Worm (Caenorhabditis elegans) whole organism, L2 larva: ENCODE results near the gene atgl-1.

Experiments
- F13H6.1 ChIP-seq: sonication (generic microtip); optimal IDR thresholded peaks from 2 replicates; lab custom pipeline; 2016; ENCODE audit warnings: missing genetic modification characterization, missing compliant biosample characterization
- R02D3.7 ChIP-seq: fragments of 150-350 bp; optimal IDR thresholded peaks from 2 replicates; lab custom pipeline; 2014; ENCODE audit warnings: missing biosample characterization, missing genetic modification characterization
- Y55F3AM.14 ChIP-seq: fragments of 200-800 bp; sonication (Bioruptor generic); optimal IDR thresholded peaks from 2 replicates; lab custom pipeline; 2018; ENCODE audit warnings: mild to moderate bottlenecking, missing genetic modification characterization, missing compliant biosample characterization
- ZK546.5 ChIP-seq: sonication (generic microtip); optimal IDR thresholded peaks from 2 replicates; lab custom pipeline; 2017; ENCODE audit warnings: missing biosample characterization, missing genetic modification characterization
- aly-2 ChIP-seq: fragments of 150-350 bp; optimal IDR thresholded peaks from 2 replicates; lab custom pipeline; 2014; ENCODE audit warnings: missing biosample characterization, missing genetic modification characterization
- ama-1 ChIP-seq: fragments of 150-350 bp; optimal IDR thresholded peaks from 2 replicates; lab custom pipeline; 2018; ENCODE audit warnings: inconsistent platforms
- blmp-1 ChIP-seq: sonication (generic microtip); optimal IDR thresholded peaks from 2 replicates; lab custom pipeline; 2017; ENCODE audit warnings: missing genetic modification characterization, mild to moderate bottlenecking, missing compliant biosample characterization, antibody characterized with exemption, moderate library complexity; ENCODE audit not compliant: insufficient read depth
- ceh-82 ChIP-seq: fragments of 150-350 bp; optimal IDR thresholded peaks from 2 replicates; lab custom pipeline; 2014; ENCODE audit warnings: missing biosample characterization, missing genetic modification characterization
- crh-2 ChIP-seq: sonication (generic microtip); optimal IDR thresholded peaks from 2 replicates; lab custom pipeline; 2017; ENCODE audit warnings: missing biosample characterization, missing genetic modification characterization
- dmd-4 ChIP-seq: sonication (generic microtip); optimal IDR thresholded peaks from 2 replicates; lab custom pipeline; 2017; ENCODE audit warnings: missing biosample characterization, missing genetic modification characterization
- egl-27 ChIP-seq: sonication (generic microtip); optimal IDR thresholded peaks from 3 replicates; lab custom pipeline; 2017; ENCODE audit warnings: missing biosample characterization, missing genetic modification reagents, missing genetic modification characterization
- elt-1 ChIP-seq: fragments of 150-350 bp; optimal IDR thresholded peaks from 2 replicates; lab custom pipeline; 2014; ENCODE audit warnings: missing biosample characterization, missing genetic modification characterization
- elt-3 ChIP-seq: sonication (generic microtip); optimal IDR thresholded peaks from 2 replicates; lab custom pipeline; 2017; ENCODE audit warnings: missing biosample characterization, missing genetic modification characterization
- fos-1 ChIP-seq: fragments of 150-350 bp; optimal IDR thresholded peaks from 2 replicates; lab custom pipeline; 2014; ENCODE audit warnings: missing biosample characterization, missing genetic modification characterization
- gmeb-1 ChIP-seq: fragments of 150-350 bp; optimal IDR thresholded peaks from 2 replicates; lab custom pipeline; 2014; ENCODE audit warnings: missing biosample characterization, missing genetic modification characterization
- lin-39 ChIP-seq: fragments of 150-350 bp; optimal IDR thresholded peaks from 2 replicates; lab custom pipeline; 2014; ENCODE audit warnings: missing biosample characterization, missing genetic modification reagents, missing genetic modification characterization
- lsy-2 ChIP-seq, 2 experiments: fragments of 150-350 bp in 1 of 2; sonication (generic microtip) in 1 of 2; optimal IDR thresholded peaks; 2 replicates each; lab custom pipeline; 2014 to 2017; ENCODE audit warnings: missing biosample characterization in 2 of 2, missing genetic modification characterization in 2 of 2
- mab-5 ChIP-seq: fragments of 150-350 bp; optimal IDR thresholded peaks from 2 replicates; lab custom pipeline; 2014; ENCODE audit warnings: missing biosample characterization, missing genetic modification characterization
- mdl-1 ChIP-seq, 2 experiments: fragments of 150-350 bp in 1 of 2; sonication (generic microtip) in 1 of 2; optimal IDR thresholded peaks; 2 replicates each; lab custom pipeline; 2017; ENCODE audit warnings: missing biosample characterization in 2 of 2, missing genetic modification characterization in 2 of 2
- nhr-11 ChIP-seq: fragments of 150-350 bp; optimal IDR thresholded peaks from 2 replicates; lab custom pipeline; 2014; ENCODE audit warnings: missing biosample characterization, missing genetic modification characterization
- nhr-12 ChIP-seq: fragments of 150-350 bp; optimal IDR thresholded peaks from 2 replicates; lab custom pipeline; 2014; ENCODE audit warnings: missing biosample characterization, missing genetic modification characterization
- nhr-129 ChIP-seq: fragments of 150-350 bp; optimal IDR thresholded peaks from 2 replicates; lab custom pipeline; 2014; ENCODE audit warnings: missing biosample characterization, missing genetic modification characterization
- nhr-21 ChIP-seq: fragments of 150-350 bp; optimal IDR thresholded peaks from 2 replicates; lab custom pipeline; 2014; ENCODE audit warnings: missing biosample characterization, missing genetic modification characterization
- nhr-23 ChIP-seq: fragments of 150-350 bp; optimal IDR thresholded peaks from 2 replicates; lab custom pipeline; 2014; ENCODE audit warnings: missing biosample characterization, missing genetic modification reagents, missing genetic modification characterization
- nhr-237 ChIP-seq: fragments of 150-350 bp; optimal IDR thresholded peaks from 2 replicates; lab custom pipeline; 2014; ENCODE audit warnings: missing biosample characterization, missing genetic modification characterization
- nhr-25 ChIP-seq: fragments of 150-350 bp; sonication (generic microtip); optimal IDR thresholded peaks from 3 replicates; lab custom pipeline; 2014; ENCODE audit warnings: missing biosample characterization, missing genetic modification characterization
- nhr-6 ChIP-seq: fragments of 150-350 bp; optimal IDR thresholded peaks from 2 replicates; lab custom pipeline; 2014; ENCODE audit warnings: missing biosample characterization, missing genetic modification characterization
- peb-1 ChIP-seq: fragments of 150-350 bp; optimal IDR thresholded peaks from 2 replicates; lab custom pipeline; 2014; ENCODE audit warnings: missing biosample characterization, missing genetic modification characterization
- sem-4 ChIP-seq: fragments of 150-350 bp; optimal IDR thresholded peaks from 2 replicates; lab custom pipeline; 2014; ENCODE audit warnings: missing biosample characterization, missing genetic modification reagents, missing genetic modification characterization
- skn-1 ChIP-seq: sonication (generic microtip); optimal IDR thresholded peaks from 2 replicates; lab custom pipeline; 2017; ENCODE audit warnings: missing biosample characterization, missing genetic modification characterization
- sma-3 ChIP-seq: sonication (generic microtip); optimal IDR thresholded peaks from 2 replicates; lab custom pipeline; 2016; ENCODE audit warnings: missing genetic modification reagents, missing genetic modification characterization, missing compliant biosample characterization
- sma-9 ChIP-seq, 2 experiments: fragments of 150-350 bp in 1 of 2; sonication (generic microtip) in 1 of 2; optimal IDR thresholded peaks; 2 replicates each; lab custom pipeline; 2014 to 2016; ENCODE audit warnings: missing genetic modification characterization in 2 of 2, mild to moderate bottlenecking in 1 of 2, missing biosample characterization in 1 of 2, missing compliant biosample characterization in 1 of 2, missing genetic modification reagents in 1 of 2, moderate library complexity in 1 of 2
- snpc-4 ChIP-seq: fragments of 150-350 bp; optimal IDR thresholded peaks from 2 replicates; lab custom pipeline; 2014; ENCODE audit warnings: missing biosample characterization, missing genetic modification characterization
- unc-39 ChIP-seq: fragments of 150-350 bp; optimal IDR thresholded peaks from 2 replicates; lab custom pipeline; 2014; ENCODE audit warnings: missing biosample characterization, missing genetic modification characterization
- zag-1 ChIP-seq: fragments of 150-350 bp; optimal IDR thresholded peaks from 2 replicates; lab custom pipeline; 2014; ENCODE audit warnings: missing biosample characterization, missing genetic modification characterization
- ztf-1 ChIP-seq: fragments of 200-800 bp; sonication (Bioruptor generic); conservative IDR thresholded peaks from 2 replicates; pipeline ENCODE4 v1.3.6; 2022; ENCODE audit warnings: missing genetic modification characterization, missing compliant biosample characterization
- ztf-11 ChIP-seq: sonication (generic microtip); optimal IDR thresholded peaks from 2 replicates; lab custom pipeline; 2017; ENCODE audit warnings: missing biosample characterization, missing genetic modification characterization

atgl-1 gene

DNA sequence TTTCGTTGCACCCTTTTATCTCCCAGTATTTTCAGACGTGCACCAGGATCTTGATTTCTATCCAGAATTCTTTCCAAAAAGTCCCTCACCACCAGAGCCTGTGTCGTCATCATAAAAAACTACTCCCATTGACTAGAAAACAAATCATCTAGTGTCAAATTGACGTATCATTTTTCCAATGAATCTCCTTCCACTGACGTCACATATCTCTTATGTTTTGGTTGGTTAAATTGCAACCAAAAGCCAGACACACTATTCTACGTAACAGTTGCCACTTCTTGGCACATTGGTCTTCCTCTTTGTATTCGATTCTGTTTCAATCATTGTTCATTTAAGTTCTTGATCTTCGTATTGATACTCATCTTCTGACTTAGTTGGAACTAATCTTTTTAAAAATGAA lies 21.1 kb downstream of the atgl-1 start:
- peak; percentile 47 for TF ChIP-seq nhr-129
- peak; percentile 15 for TF ChIP-seq F13H6.1 (tag; lab: Kevin White, UChicago)
- no peak for TF ChIP-seq nhr-12 (tag; lab: Kevin White, UChicago)
- peak; percentile 53 for TF ChIP-seq sma-9 (GFP tag; optimal IDR thresholded peaks at IDR 0.05; lab: Kevin White, UChicago)
- TF ChIP-seq sma-9 (tag; optimal IDR thresholded peaks at IDR 0.05; lab: Kevin White, UChicago): no peak
- peak in 1 of 2 experiments; percentile 45 for TF ChIP-seq lsy-2 (tag; optimal IDR thresholded peaks at IDR 0.05; lab: Kevin White, UChicago)
- TF ChIP-seq ZK546.5 (tag; lab: Kevin White, UChicago): no peak
- TF ChIP-seq, all 48 proteins: peak for 4

DNA sequence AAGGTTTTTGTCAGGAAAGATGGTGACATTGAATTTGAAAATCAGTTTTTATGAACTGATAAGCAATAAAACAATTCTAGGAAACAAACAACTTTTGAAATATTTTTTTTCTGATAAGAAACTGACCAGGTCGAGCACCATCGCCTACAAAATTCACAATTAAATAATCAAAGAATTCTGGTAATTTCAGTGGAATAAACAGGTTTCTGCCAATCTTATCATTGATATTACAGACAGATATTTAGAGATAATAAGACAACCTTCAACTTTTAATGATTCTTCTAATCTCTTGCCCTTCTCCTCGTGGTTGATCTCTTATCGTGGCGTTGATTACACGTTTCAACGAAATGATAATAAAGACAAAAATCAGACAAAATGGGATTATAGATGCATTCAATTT lies 22.9 kb downstream of the atgl-1 start:
- TF ChIP-seq nhr-21 (tag; lab: Kevin White, UChicago) (peak; percentile 68), blmp-1 (tag; lab: Kevin White, UChicago) (peak; percentile 34), sma-9 (GFP tag; optimal IDR thresholded peaks at IDR 0.05; lab: Kevin White, UChicago) (peak; percentile 95), sma-9 (tag; optimal IDR thresholded peaks at IDR 0.05; lab: Kevin White, UChicago) (no peak), gmeb-1 (tag; lab: Kevin White, UChicago) (peak; percentile 14), mab-5 (tag; lab: Kevin White, UChicago) (no peak), egl-27 (peak; percentile 31), ztf-11 (tag; lab: Kevin White, UChicago) (no peak), sem-4 (no peak), lsy-2 (tag; optimal IDR thresholded peaks at IDR 0.05; lab: Kevin White, UChicago) (peak in 1 of 2 experiments; percentile 23), lin-39 (tag; lab: Kevin White, UChicago) (no peak), skn-1 (tag; lab: Kevin White, UChicago) (no peak), nhr-6 (no peak), ztf-1 (no peak), crh-2 (peak; percentile 12), elt-3 (tag; lab: Kevin White, UChicago) (no peak), mdl-1 (tag; optimal IDR thresholded peaks at IDR 0.05; lab: Kevin White, UChicago) (peak in 1 of 2 experiments; percentile 18), fos-1 (tag; lab: Kevin White, UChicago) (peak; percentile 59), nhr-11 (no peak), zag-1 (tag; lab: Kevin White, UChicago) (no peak), Y55F3AM.14 (no peak), sma-3 (GFP tag; lab: Kevin White, UChicago) (peak; percentile 38), R02D3.7 (tag; lab: Kevin White, UChicago) (no peak), dmd-4 (no peak), nhr-25 (tag; lab: Kevin White, UChicago) (peak; percentile 73)
- TF ChIP-seq, all 48 proteins: peak for 11

DNA sequence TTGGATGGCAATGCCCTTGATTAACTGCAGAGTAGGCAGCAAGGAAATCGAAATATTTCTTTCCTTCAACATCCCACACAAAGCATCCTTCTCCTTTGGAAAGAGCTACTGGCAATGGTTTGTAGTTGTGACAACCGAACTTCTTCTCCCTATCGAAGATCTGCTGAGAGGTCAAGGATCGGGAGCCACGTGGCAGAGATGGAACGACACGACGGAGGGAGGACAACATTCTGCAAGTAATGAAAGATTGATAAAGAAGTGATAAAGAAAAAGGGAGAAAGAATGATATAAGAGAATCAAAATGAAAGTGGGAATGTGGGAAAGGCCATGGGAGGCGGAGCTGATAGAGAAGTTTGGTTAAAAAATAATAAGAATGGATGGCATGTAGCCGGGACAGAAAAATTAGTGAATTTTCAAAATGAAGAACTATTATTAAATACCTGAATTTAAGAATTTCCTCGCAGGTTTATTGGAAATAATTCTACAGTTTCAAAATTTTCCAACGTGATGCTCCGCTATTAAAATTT lies 23.5 kb downstream of the atgl-1 start, which contains the start of gene oatr-1:
Gene oatr-1, minus strand, starts transcription at position 477 of the 527 bp plus-strand sequence.
- TF ChIP-seq dmd-4 (no peak), fos-1 (tag; lab: Kevin White, UChicago) (peak; percentile 7), sma-9 (GFP tag; optimal IDR thresholded peaks at IDR 0.05; lab: Kevin White, UChicago) (peak; percentile 64), sma-9 (tag; optimal IDR thresholded peaks at IDR 0.05; lab: Kevin White, UChicago) (no peak), crh-2 (peak; percentile 81), mdl-1 (tag; optimal IDR thresholded peaks at IDR 0.05; lab: Kevin White, UChicago) (peak in 1 of 2 experiments; percentile 2)
- TF ChIP-seq, all 48 proteins: peak for 4

- no peak for TF ChIP-seq F13H6.1 (tag; lab: Kevin White, UChicago)
- TF ChIP-seq snpc-4 (tag; lab: Kevin White, UChicago): no peak
- no peak for TF ChIP-seq unc-39 (tag; lab: Kevin White, UChicago)
- TF ChIP-seq elt-3 (tag; lab: Kevin White, UChicago): no peak
- TF ChIP-seq aly-2 (tag; lab: Kevin White, UChicago): no peak
- no peak for TF ChIP-seq crh-2
- TF ChIP-seq nhr-21 (tag; lab: Kevin White, UChicago): no peak
- no peak for TF ChIP-seq R02D3.7 (tag; lab: Kevin White, UChicago)
- no peak for TF ChIP-seq lsy-2 (tag; optimal IDR thresholded peaks at IDR 0.05; lab: Kevin White, UChicago)
- TF ChIP-seq ceh-82: no peak
- no peak for TF ChIP-seq sem-4
- no peak for TF ChIP-seq ama-1
- no peak for TF ChIP-seq nhr-237 (tag; lab: Kevin White, UChicago)
- TF ChIP-seq nhr-23 (tag; lab: Kevin White, UChicago): no peak
- no peak for TF ChIP-seq elt-1 (tag; lab: Kevin White, UChicago)
- no peak for TF ChIP-seq peb-1 (tag; lab: Kevin White, UChicago)
- TF ChIP-seq mdl-1 (tag; optimal IDR thresholded peaks at IDR 0.05; lab: Kevin White, UChicago): no peak
- no peak for TF ChIP-seq fos-1 (tag; lab: Kevin White, UChicago)
- no peak for TF ChIP-seq mab-5 (tag; lab: Kevin White, UChicago)
Observed at ce11 chrIII:6390644-6391043, 28.6 kb downstream of the atgl-1 start, which contains the start of gene smrc-1. Gene smrc-1 (plus strand): TSS chrIII:6390944.
